Worm (Caenorhabditis elegans): ENCODE data around the gene elt-7.

The elt-7 gene

DNA sequence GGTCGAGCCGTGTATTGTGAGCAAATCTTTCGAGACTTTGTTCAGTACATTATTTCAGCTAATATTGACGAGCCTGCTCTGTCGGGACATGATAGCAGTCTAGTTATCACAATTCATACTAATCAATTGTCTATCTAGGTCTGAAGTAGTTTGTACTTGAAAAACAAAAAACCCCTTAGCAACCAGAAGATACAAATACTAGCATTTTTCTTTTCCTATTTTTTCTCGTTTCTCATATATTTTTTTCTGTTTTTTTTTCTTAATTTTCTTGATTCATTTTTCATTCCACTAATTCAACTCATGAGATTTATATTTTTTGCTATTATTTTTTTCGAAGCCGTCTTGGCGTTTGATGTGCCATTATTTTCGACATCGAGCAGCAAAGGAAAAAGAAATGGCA is 16.7 kb downstream of the elt-7 start, which contains the start of gene R02F11.9:
R02F11.9 (plus strand) TSS at position 301 of the 400 bp plus-strand sequence.
- TF ChIP-seq lin-15B (tag; optimal IDR thresholded peaks at IDR 0.05) (no peak), lim-7 (GFP tag; IDR thresholded peaks at IDR 0.05) (no peak), lin-29 (GFP tag; IDR thresholded peaks at IDR 0.05) (no peak), nhr-28 (tag; optimal IDR thresholded peaks at IDR 0.05) (no peak), ztf-7 (tag; optimal IDR thresholded peaks at IDR 0.05) (no peak), fkh-10 (GFP tag; optimal IDR thresholded peaks at IDR 0.05) (no peak), cey-2 (tag; optimal IDR thresholded peaks at IDR 0.05; ENCODE audit: borderline replicate concordance, insufficient read depth) (no peak), nhr-25 (tag; optimal IDR thresholded peaks at IDR 0.05; ENCODE audit: borderline replicate concordance, insufficient read depth) (no peak), egl-27 (tag; optimal IDR thresholded peaks at IDR 0.05) (no peak), ceh-44 (GFP tag; IDR thresholded peaks at IDR 0.05) (no peak), T26A8.4 (GFP tag; IDR thresholded peaks at IDR 0.05) (no peak), tra-1 (GFP tag; IDR thresholded peaks at IDR 0.05) (no peak), nhr-237 (tag; optimal IDR thresholded peaks at IDR 0.05) (no peak), mes-2 (tag; optimal IDR thresholded peaks at IDR 0.05; ENCODE audit: poor library complexity, severe bottlenecking) (no peak), madf-5 (GFP tag; IDR thresholded peaks at IDR 0.05) (no peak), zip-11 (GFP tag; IDR thresholded peaks at IDR 0.05) (no peak), snpc-1.2 (GFP tag; IDR thresholded peaks at IDR 0.05) (no peak)

DNA sequence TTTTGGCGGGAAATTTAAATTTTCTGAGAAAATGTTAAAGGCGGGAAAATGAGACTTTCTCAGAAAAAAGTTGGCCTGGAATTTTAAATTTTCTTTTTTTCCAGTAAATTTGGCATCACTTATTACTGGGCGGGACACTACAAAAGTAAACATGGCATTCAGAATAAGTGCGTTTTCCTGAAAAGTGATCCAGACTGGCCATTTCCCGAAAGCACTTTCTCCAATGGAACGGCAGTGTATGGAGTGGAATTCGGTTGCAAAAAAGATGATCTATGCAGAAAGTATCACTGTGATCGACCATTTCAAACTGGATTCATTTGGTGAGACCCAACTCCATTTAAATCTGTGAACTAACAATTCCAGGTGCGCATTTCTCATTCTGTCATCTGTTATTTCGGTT is 17.4 kb downstream of the elt-7 start:
- TF ChIP-seq unc-62 (GFP tag; optimal IDR thresholded peaks at IDR 0.05 in 1 of 2) = peak in 1 of 2 experiments; percentile 32
- TF ChIP-seq unc-62 (tag; optimal IDR thresholded peaks at IDR 0.05) = no peak
- peak; percentile 91 for TF ChIP-seq aha-1 (tag)
- TF ChIP-seq attf-4 (tag; optimal IDR thresholded peaks at IDR 0.05) = no peak
- TF ChIP-seq nhr-25 (tag; optimal IDR thresholded peaks at IDR 0.05; ENCODE audit: borderline replicate concordance, insufficient read depth) = no peak
- no peak for TF ChIP-seq nhr-76 (tag; optimal IDR thresholded peaks at IDR 0.05)
- TF ChIP-seq nhr-28 (tag; optimal IDR thresholded peaks at IDR 0.05) = no peak

- TF ChIP-seq ceh-20 (GFP tag; IDR thresholded peaks at IDR 0.05) = no peak
- TF ChIP-seq zfp-2 (tag; optimal IDR thresholded peaks at IDR 0.05) = no peak
- TF ChIP-seq spr-3 (GFP tag; optimal IDR thresholded peaks at IDR 0.05) = no peak
- TF ChIP-seq lin-39 (tag; optimal IDR thresholded peaks at IDR 0.05) = no peak
- TF ChIP-seq F37D6.2 (tag; optimal IDR thresholded peaks at IDR 0.05) = no peak
- peak; percentile 37 for TF ChIP-seq aha-1 (tag)
- TF ChIP-seq lim-7 (GFP tag; IDR thresholded peaks at IDR 0.05) = no peak
- TF ChIP-seq duxl-1 (tag; optimal IDR thresholded peaks at IDR 0.05; ENCODE audit: poor library complexity) = no peak
These were observed 18.4 kb downstream of the elt-7 start, which contains the start of gene R02F11.10 for ce11 chrV:4788823-4789222. TSS of gene R02F11.10 (plus strand) at chrV:4789123.

DNA sequence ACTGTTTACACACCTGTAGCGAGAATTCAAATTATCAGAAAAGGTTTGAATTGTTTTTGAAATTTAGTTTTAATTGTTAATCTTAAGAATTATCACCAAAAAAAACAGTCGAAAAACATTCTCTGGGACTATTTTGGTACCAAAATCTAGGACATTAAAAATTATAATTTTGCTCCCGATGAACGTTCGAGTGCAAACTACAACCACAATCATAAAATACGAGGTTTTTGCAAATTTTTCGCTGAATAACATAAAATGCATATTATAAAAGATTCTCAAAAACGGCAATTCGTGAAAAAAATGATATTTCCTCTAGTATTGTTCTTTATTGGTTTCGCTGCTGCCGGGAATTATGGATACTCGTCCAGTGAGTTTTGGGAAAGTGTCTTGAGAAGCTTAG is 19.9 kb downstream of the elt-7 start, which contains the start of gene R02F11.12:
R02F11.12 (plus strand) TSS at position 301 of the 400 bp plus-strand sequence.
- TF ChIP-seq duxl-1 (tag; optimal IDR thresholded peaks at IDR 0.05; ENCODE audit: poor library complexity) = no peak
- TF ChIP-seq dpl-1 (GFP tag; optimal IDR thresholded peaks at IDR 0.05) = no peak
- no peak for TF ChIP-seq gei-8 (GFP tag; optimal IDR thresholded peaks at IDR 0.05)
- no peak for TF ChIP-seq ceh-62 (tag; optimal IDR thresholded peaks at IDR 0.05)
- TF ChIP-seq Y5F2A.4 (GFP tag; optimal IDR thresholded peaks at IDR 0.05) = no peak
- no peak for TF ChIP-seq lir-3 (tag; optimal IDR thresholded peaks at IDR 0.05)
- TF ChIP-seq nhr-28 (tag; optimal IDR thresholded peaks at IDR 0.05) = no peak
- TF ChIP-seq nhr-102 (tag; optimal IDR thresholded peaks at IDR 0.05) = no peak
- TF ChIP-seq arid-1 (GFP tag; conservative IDR thresholded peaks at IDR 0.05) = no peak
- no peak for TF ChIP-seq skn-1 (tag; optimal IDR thresholded peaks at IDR 0.05)
- no peak for TF ChIP-seq mep-1 (tag; optimal IDR thresholded peaks at IDR 0.05)
- no peak for TF ChIP-seq daf-12 (tag; optimal IDR thresholded peaks at IDR 0.05)

Measured in whole organism, L4 larva.